Worm (Caenorhabditis elegans): ENCODE data around the gene pgp-11.

pgp-11 gene

ce11 chrII:7968393-7968792 lies 35.7 kb downstream of the pgp-11 start:
- TF ChIP-seq tab-1 (GFP tag; IDR thresholded peaks at IDR 0.05), result no peak
- TF ChIP-seq klf-2 (GFP tag; conservative IDR thresholded peaks at IDR 0.05), result no peak
- TF ChIP-seq ref-1 (GFP tag; conservative IDR thresholded peaks at IDR 0.05), result no peak
- TF ChIP-seq cog-1 (tag; optimal IDR thresholded peaks at IDR 0.05), result no peak
- TF ChIP-seq ztf-23 (GFP tag; IDR thresholded peaks at IDR 0.05), result no peak
- TF ChIP-seq flt-1 (GFP tag; IDR thresholded peaks at IDR 0.05), result no peak
- no peak for TF ChIP-seq ztf-29 (GFP tag; IDR thresholded peaks at IDR 0.05)
- TF ChIP-seq T22C8.4 (GFP tag; IDR thresholded peaks at IDR 0.05), result no peak
- no peak for TF ChIP-seq med-1 (GFP tag; optimal IDR thresholded peaks at IDR 0.05; ENCODE audit: insufficient read depth)

DNA sequence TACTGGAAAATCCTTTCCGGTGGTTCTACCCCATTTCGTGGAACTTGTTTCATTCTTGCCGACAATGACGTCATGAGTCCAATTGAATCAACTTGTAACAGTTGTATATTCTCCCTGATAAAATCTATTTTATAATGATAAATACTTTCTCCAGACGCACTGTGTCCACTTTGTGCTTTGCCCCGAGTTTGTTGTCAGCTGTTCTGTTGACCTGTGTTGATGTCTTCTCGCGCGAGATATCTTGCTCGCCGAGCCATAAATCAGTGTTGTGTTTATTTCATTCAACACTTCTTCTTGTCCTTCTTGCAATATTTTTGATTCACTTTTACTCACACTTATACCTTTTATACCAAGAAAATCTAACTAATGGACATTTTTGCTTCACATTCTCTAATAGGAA lies 41.9 kb downstream of the pgp-11 start:
- TF ChIP-seq med-1 (GFP tag; optimal IDR thresholded peaks at IDR 0.05; ENCODE audit: insufficient read depth) (no peak), cog-1 (tag; optimal IDR thresholded peaks at IDR 0.05) (no peak), klf-2 (GFP tag; conservative IDR thresholded peaks at IDR 0.05) (no peak), ztf-29 (GFP tag; IDR thresholded peaks at IDR 0.05) (no peak), ztf-23 (GFP tag; IDR thresholded peaks at IDR 0.05) (no peak), T22C8.4 (GFP tag; IDR thresholded peaks at IDR 0.05) (no peak), tab-1 (GFP tag; IDR thresholded peaks at IDR 0.05) (no peak), ref-1 (GFP tag; conservative IDR thresholded peaks at IDR 0.05) (no peak), flt-1 (GFP tag; IDR thresholded peaks at IDR 0.05) (no peak)

DNA sequence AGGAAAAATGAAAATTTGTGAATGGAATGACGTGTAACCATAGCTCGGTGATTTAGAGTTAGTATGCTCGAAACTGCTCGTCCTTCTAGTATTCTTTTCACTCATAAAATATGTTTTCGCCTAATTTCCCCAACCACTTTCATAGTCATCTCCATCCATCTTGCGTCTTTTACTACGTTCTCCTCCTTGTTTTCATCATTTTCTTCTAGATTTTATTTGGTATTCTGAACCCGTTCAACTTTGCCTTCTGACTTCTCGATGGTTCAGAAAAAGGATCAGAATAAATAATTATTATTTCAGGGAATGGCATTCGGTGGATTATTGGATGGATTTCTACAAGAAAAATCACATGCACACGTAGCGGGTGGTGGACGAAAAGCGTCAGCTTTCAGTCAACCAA lies 45.5 kb downstream of the pgp-11 start, which contains the start of gene C04H4.1:
C04H4.1 (plus strand) TSS at position 301 of the 400 bp plus-strand sequence.
- TF ChIP-seq ztf-29 (GFP tag; IDR thresholded peaks at IDR 0.05), result no peak
- no peak for TF ChIP-seq ref-1 (GFP tag; conservative IDR thresholded peaks at IDR 0.05)

DNA sequence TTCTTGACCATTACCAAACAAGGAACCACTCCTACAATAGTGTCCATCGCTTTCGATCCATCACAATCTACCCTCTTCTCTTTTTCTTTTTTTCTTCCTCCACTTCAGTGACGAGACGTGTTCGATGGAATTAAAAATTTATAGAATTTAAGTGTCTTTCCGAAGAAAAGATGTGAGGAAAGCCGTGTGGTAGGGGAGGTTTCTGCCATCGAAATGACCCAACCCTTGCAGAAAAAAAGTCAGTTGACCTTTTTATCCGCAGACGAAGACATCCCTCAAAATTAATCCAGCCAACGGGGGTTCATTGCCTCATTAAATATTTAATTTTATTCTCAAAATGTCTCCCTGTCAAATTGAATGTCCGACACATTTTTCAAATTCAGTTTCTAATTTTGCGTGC lies 48.5 kb downstream of the pgp-11 start:
- TF ChIP-seq ztf-29 (GFP tag; IDR thresholded peaks at IDR 0.05) (no peak), T22C8.4 (GFP tag; IDR thresholded peaks at IDR 0.05) (no peak), flt-1 (GFP tag; IDR thresholded peaks at IDR 0.05) (no peak), ztf-23 (GFP tag; IDR thresholded peaks at IDR 0.05) (no peak), med-1 (GFP tag; optimal IDR thresholded peaks at IDR 0.05; ENCODE audit: insufficient read depth) (no peak), klf-2 (GFP tag; conservative IDR thresholded peaks at IDR 0.05) (no peak), ref-1 (GFP tag; conservative IDR thresholded peaks at IDR 0.05) (no peak), tab-1 (GFP tag; IDR thresholded peaks at IDR 0.05) (no peak), cog-1 (tag; optimal IDR thresholded peaks at IDR 0.05) (no peak)

DNA sequence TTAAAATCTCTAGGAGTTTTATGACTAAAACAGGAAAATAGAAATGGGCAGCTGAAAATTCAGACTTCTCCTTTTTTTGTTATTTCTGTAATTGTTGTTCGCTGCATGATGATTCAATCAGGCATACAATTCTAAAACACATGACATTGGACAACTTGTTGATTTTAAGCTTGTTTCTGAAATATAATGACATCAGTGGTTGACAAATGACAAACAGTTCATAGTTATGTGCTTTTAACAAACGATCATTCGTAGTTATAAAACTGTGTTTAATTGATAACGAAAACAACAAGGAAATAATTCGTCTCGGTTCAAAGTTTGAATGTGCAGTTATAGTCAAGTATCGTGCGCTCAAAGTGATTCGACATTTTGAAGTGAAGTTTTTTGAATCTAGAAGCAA lies 55.8 kb downstream of the pgp-11 start:
- TF ChIP-seq klf-2 (GFP tag; conservative IDR thresholded peaks at IDR 0.05) (no peak), ztf-29 (GFP tag; IDR thresholded peaks at IDR 0.05) (no peak), ref-1 (GFP tag; conservative IDR thresholded peaks at IDR 0.05) (no peak), flt-1 (GFP tag; IDR thresholded peaks at IDR 0.05) (no peak), ztf-23 (GFP tag; IDR thresholded peaks at IDR 0.05) (no peak), cog-1 (tag; optimal IDR thresholded peaks at IDR 0.05) (no peak), med-1 (GFP tag; optimal IDR thresholded peaks at IDR 0.05; ENCODE audit: insufficient read depth) (no peak), T22C8.4 (GFP tag; IDR thresholded peaks at IDR 0.05) (no peak)

ce11 chrII:7946830-7947425 lies 57.1 kb downstream of the pgp-11 start, which contains the start of gene ZK669.5:
Gene ZK669.5, minus strand, starts transcription at chrII:7946880.
- TF ChIP-seq klf-2 (GFP tag; conservative IDR thresholded peaks at IDR 0.05) (no peak), ref-1 (GFP tag; conservative IDR thresholded peaks at IDR 0.05) (no peak), ztf-23 (GFP tag; IDR thresholded peaks at IDR 0.05) (no peak), cog-1 (tag; optimal IDR thresholded peaks at IDR 0.05) (no peak), med-1 (GFP tag; optimal IDR thresholded peaks at IDR 0.05; ENCODE audit: insufficient read depth) (no peak)

Measured in whole organism, midembryonic.